Worm (Caenorhabditis elegans) whole organism, early embryonic: ENCODE measurements around the gene ndua-12.

ENCODE experiments used
- F13C5.2 ChIP-seq: sonication (generic microtip); optimal IDR thresholded peaks from 2 replicates; lab custom pipeline; 2017; ENCODE audit warnings: mild to moderate bottlenecking, missing genetic modification characterization, inconsistent platforms, missing compliant biosample characterization
- aly-1 ChIP-seq: sonication (generic microtip); optimal IDR thresholded peaks from 2 replicates; lab custom pipeline; 2016; ENCODE audit warnings: missing genetic modification characterization, missing compliant biosample characterization
- ama-1 ChIP-seq: fragments of 150-350 bp; optimal IDR thresholded peaks from 2 replicates; lab custom pipeline; 2014
- ceh-13 ChIP-seq: fragments of 200-800 bp; sonication (Bioruptor generic); optimal IDR thresholded peaks from 2 replicates; lab custom pipeline; 2018; ENCODE audit warnings: mild to moderate bottlenecking, missing genetic modification characterization, missing compliant biosample characterization
- ceh-36 ChIP-seq: sonication (generic microtip); optimal IDR thresholded peaks from 2 replicates; lab custom pipeline; 2016; ENCODE audit warnings: missing genetic modification characterization, inconsistent platforms, missing compliant biosample characterization
- ets-7 ChIP-seq: sonication (generic microtip); optimal IDR thresholded peaks from 2 replicates; lab custom pipeline; 2016; ENCODE audit warnings: missing genotype, missing genetic modification characterization, missing compliant biosample characterization
- flt-1 ChIP-seq: fragments of 200-800 bp; sonication (Bioruptor generic); IDR thresholded peaks from 2 replicates; pipeline ENCODE4 v1.3.6; 2022; ENCODE audit warnings: missing genetic modification characterization, missing compliant biosample characterization
- hmg-4 ChIP-seq: fragments of 200-800 bp; sonication (Bioruptor generic); optimal IDR thresholded peaks from 2 replicates; lab custom pipeline; 2018; ENCODE audit warnings: mild to moderate bottlenecking, missing genetic modification characterization, missing compliant biosample characterization
- pes-1 ChIP-seq: fragments of 200-800 bp; sonication (Bioruptor generic); IDR thresholded peaks from 2 replicates; pipeline ENCODE4 v1.3.6; 2022; ENCODE audit warnings: missing genetic modification reagents, missing genetic modification characterization, missing compliant biosample characterization
- scrt-1 ChIP-seq: fragments of 200-800 bp; sonication (Bioruptor generic); IDR thresholded peaks from 2 replicates; pipeline ENCODE4 v1.3.6; 2022; ENCODE audit warnings: missing genetic modification characterization, missing compliant biosample characterization
- tbx-11 ChIP-seq: fragments of 200-800 bp; sonication (Bioruptor generic); IDR thresholded peaks from 2 replicates; pipeline ENCODE4 v1.3.6; 2022; ENCODE audit warnings: missing genetic modification characterization, missing compliant biosample characterization
- tbx-37 ChIP-seq: fragments of 200-800 bp; sonication (Bioruptor generic); conservative IDR thresholded peaks from 2 replicates; pipeline ENCODE4 v1.3.6; 2022; ENCODE audit warnings: missing genetic modification reagents, missing genetic modification characterization, missing compliant biosample characterization
- tra-4 ChIP-seq: sonication (generic microtip); optimal IDR thresholded peaks from 2 replicates; lab custom pipeline; 2017; ENCODE audit warnings: missing genetic modification characterization, missing compliant biosample characterization

- TF ChIP-seq F13C5.2 (tag; lab: Kevin White, UChicago) (no peak), ceh-13 (GFP tag; lab: Kevin White, UChicago) (no peak), scrt-1 (GFP tag; lab: Robert Waterston, UW) (no peak), tra-4 (tag; lab: Kevin White, UChicago) (no peak), ama-1 (lab: Kevin White, UChicago) (no peak), pes-1 (GFP tag; lab: Robert Waterston, UW) (no peak), ets-7 (tag; lab: Kevin White, UChicago) (no peak), hmg-4 (GFP tag; lab: Kevin White, UChicago) (no peak), tbx-37 (GFP tag; lab: Robert Waterston, UW) (no peak), flt-1 (no peak), tbx-11 (GFP tag; lab: Robert Waterston, UW) (no peak), ceh-36 (no peak), aly-1 (tag; lab: Kevin White, UChicago) (no peak)
Observed at ce11 chrIV:2758079-2758478, 38.4 kb upstream of the ndua-12 start.
